Worm (Caenorhabditis elegans) whole organism, late embryonic: ENCODE results near the gene C17H12.10.

Experiments
- C08G9.2 ChIP-seq: sonication (generic microtip); optimal IDR thresholded peaks from 2 replicates; lab custom pipeline; 2016; ENCODE audit warnings: mild to moderate bottlenecking, missing genetic modification characterization, moderate library complexity, missing compliant biosample characterization
- C38D4.7 ChIP-seq: fragments of 200-800 bp; sonication (Bioruptor generic); optimal IDR thresholded peaks from 2 replicates; lab custom pipeline; 2018; ENCODE audit warnings: mild to moderate bottlenecking, missing genetic modification characterization, moderate library complexity, missing compliant biosample characterization
- K02D7.2 ChIP-seq: sonication (generic microtip); optimal IDR thresholded peaks from 2 replicates; lab custom pipeline; 2017; ENCODE audit warnings: mild to moderate bottlenecking, missing genetic modification characterization, missing compliant biosample characterization
- K09A11.1 ChIP-seq: sonication (generic microtip); optimal IDR thresholded peaks from 2 replicates; lab custom pipeline; 2017; ENCODE audit warnings: antibody characterized with exemption, mild to moderate bottlenecking, missing genetic modification characterization, missing compliant biosample characterization; ENCODE audit not compliant: insufficient read depth
- T23F11.4 ChIP-seq: fragments of 200-800 bp; sonication (Bioruptor generic); optimal IDR thresholded peaks from 2 replicates; lab custom pipeline; 2018; ENCODE audit warnings: mild to moderate bottlenecking, missing genetic modification characterization, missing compliant biosample characterization
- Y22D7AL.16 ChIP-seq: sonication (generic microtip); optimal IDR thresholded peaks from 2 replicates; lab custom pipeline; 2016; ENCODE audit warnings: missing genetic modification characterization, missing compliant biosample characterization
- ahr-1 ChIP-seq: sonication (generic microtip); optimal IDR thresholded peaks from 2 replicates; lab custom pipeline; 2016; ENCODE audit warnings: missing genetic modification characterization, missing compliant biosample characterization
- ceh-14 ChIP-seq: sonication (generic microtip); optimal IDR thresholded peaks from 2 replicates; lab custom pipeline; 2016; ENCODE audit warnings: missing genotype, missing genetic modification characterization, missing compliant biosample characterization
- ceh-18 ChIP-seq: sonication (generic microtip); optimal IDR thresholded peaks from 2 replicates; lab custom pipeline; 2016; ENCODE audit warnings: missing genetic modification characterization, missing compliant biosample characterization
- ceh-2 ChIP-seq: sonication (generic microtip); optimal IDR thresholded peaks from 2 replicates; lab custom pipeline; 2016; ENCODE audit warnings: missing genotype, missing genetic modification characterization, missing compliant biosample characterization
- ceh-30 ChIP-seq: fragments of 150-350 bp; optimal IDR thresholded peaks from 2 replicates; lab custom pipeline; 2014; ENCODE audit warnings: missing biosample characterization, missing genetic modification characterization
- ceh-31 ChIP-seq: sonication (generic microtip); optimal IDR thresholded peaks from 2 replicates; lab custom pipeline; 2016; ENCODE audit warnings: missing genetic modification characterization, missing compliant biosample characterization
- ceh-34 ChIP-seq: sonication (generic microtip); optimal IDR thresholded peaks from 2 replicates; lab custom pipeline; 2016; ENCODE audit warnings: mild to moderate bottlenecking, missing genetic modification characterization, missing compliant biosample characterization
- ceh-48 ChIP-seq: sonication (generic microtip); optimal IDR thresholded peaks from 2 replicates; lab custom pipeline; 2016; ENCODE audit warnings: missing genetic modification characterization, inconsistent platforms, missing compliant biosample characterization
- ceh-6 ChIP-seq: fragments of 200-800 bp; sonication (Bioruptor generic); optimal IDR thresholded peaks from 2 replicates; lab custom pipeline; 2018; ENCODE audit warnings: mild to moderate bottlenecking, missing genetic modification characterization, missing compliant biosample characterization
- che-1 ChIP-seq: sonication (generic microtip); optimal IDR thresholded peaks from 2 replicates; lab custom pipeline; 2016; ENCODE audit warnings: mild to moderate bottlenecking, missing genetic modification characterization, missing compliant biosample characterization
- dmd-4 ChIP-seq: sonication (generic microtip); optimal IDR thresholded peaks from 2 replicates; lab custom pipeline; 2016; ENCODE audit warnings: borderline replicate concordance, missing genetic modification characterization, missing compliant biosample characterization
- dve-1 ChIP-seq: sonication (generic microtip); optimal IDR thresholded peaks from 2 replicates; lab custom pipeline; 2017; ENCODE audit warnings: antibody characterized with exemption, mild to moderate bottlenecking, missing genetic modification characterization, missing compliant biosample characterization
- elt-2 ChIP-seq: sonication (generic microtip); optimal IDR thresholded peaks from 2 replicates; lab custom pipeline; 2016; ENCODE audit warnings: missing genetic modification reagents, missing genetic modification characterization, missing compliant biosample characterization
- elt-4 ChIP-seq: sonication (generic microtip); optimal IDR thresholded peaks from 2 replicates; lab custom pipeline; 2016; ENCODE audit warnings: missing genetic modification characterization, missing compliant biosample characterization
- ets-4 ChIP-seq: sonication (generic microtip); optimal IDR thresholded peaks from 2 replicates; lab custom pipeline; 2016; ENCODE audit warnings: missing genetic modification characterization, missing compliant biosample characterization
- gmeb-2 ChIP-seq: sonication (generic microtip); optimal IDR thresholded peaks from 2 replicates; lab custom pipeline; 2016; ENCODE audit warnings: missing genetic modification characterization, inconsistent platforms, missing compliant biosample characterization
- hlh-30 ChIP-seq: sonication (generic microtip); optimal IDR thresholded peaks from 2 replicates; lab custom pipeline; 2017; ENCODE audit warnings: antibody characterized with exemption, missing genetic modification characterization, missing compliant biosample characterization; ENCODE audit not compliant: insufficient read depth
- hlh-6 ChIP-seq: sonication (generic microtip); optimal IDR thresholded peaks from 2 replicates; lab custom pipeline; 2016; ENCODE audit warnings: missing genotype, missing genetic modification characterization, missing compliant biosample characterization
- lim-6 ChIP-seq: sonication (generic microtip); optimal IDR thresholded peaks from 2 replicates; lab custom pipeline; 2016; ENCODE audit warnings: missing genetic modification characterization, missing compliant biosample characterization
- madf-2 ChIP-seq: sonication (generic microtip); optimal IDR thresholded peaks from 2 replicates; lab custom pipeline; 2017; ENCODE audit warnings: missing genetic modification characterization, missing compliant biosample characterization
- mec-3 ChIP-seq: sonication (generic microtip); optimal IDR thresholded peaks from 2 replicates; lab custom pipeline; 2016; ENCODE audit warnings: borderline replicate concordance, missing genetic modification characterization, missing compliant biosample characterization
- nfya-1 ChIP-seq: sonication (generic microtip); optimal IDR thresholded peaks from 2 replicates; lab custom pipeline; 2017; ENCODE audit warnings: missing genetic modification characterization, mild to moderate bottlenecking, missing compliant biosample characterization, antibody characterized with exemption, moderate library complexity
- odd-2 ChIP-seq: sonication (generic microtip); optimal IDR thresholded peaks from 2 replicates; lab custom pipeline; 2017; ENCODE audit warnings: antibody characterized with exemption, mild to moderate bottlenecking, missing genetic modification characterization, missing compliant biosample characterization
- pag-3 ChIP-seq: sonication (generic microtip); optimal IDR thresholded peaks from 2 replicates; lab custom pipeline; 2016; ENCODE audit warnings: missing compliant biosample characterization, missing genetic modification characterization, borderline replicate concordance
- pax-1 ChIP-seq: fragments of 150-350 bp; optimal IDR thresholded peaks from 2 replicates; lab custom pipeline; 2014; ENCODE audit warnings: missing biosample characterization, missing genetic modification characterization
- pqm-1 ChIP-seq: sonication (generic microtip); optimal IDR thresholded peaks from 2 replicates; lab custom pipeline; 2016; ENCODE audit warnings: missing genetic modification characterization, missing compliant biosample characterization
- ref-2 ChIP-seq: sonication (generic microtip); optimal IDR thresholded peaks from 2 replicates; lab custom pipeline; 2016; ENCODE audit warnings: missing genetic modification characterization, missing compliant biosample characterization
- rnt-1 ChIP-seq: sonication (generic microtip); optimal IDR thresholded peaks from 2 replicates; lab custom pipeline; 2016; ENCODE audit warnings: missing genetic modification characterization, missing compliant biosample characterization
- sdc-2 ChIP-seq: sonication (generic microtip); optimal IDR thresholded peaks from 2 replicates; lab custom pipeline; 2016; ENCODE audit warnings: missing genotype, missing genetic modification characterization, missing compliant biosample characterization
- sox-2 ChIP-seq: fragments of 200-800 bp; sonication (Bioruptor generic); IDR thresholded peaks from 2 replicates; pipeline ENCODE4 v1.3.6; 2022; ENCODE audit warnings: missing genetic modification reagents, missing genetic modification characterization, missing compliant biosample characterization
- syd-9 ChIP-seq: sonication (generic microtip); optimal IDR thresholded peaks from 2 replicates; lab custom pipeline; 2016; ENCODE audit warnings: mild to moderate bottlenecking, missing genetic modification characterization, moderate library complexity, missing compliant biosample characterization
- tbx-2 ChIP-seq: sonication (generic microtip); optimal IDR thresholded peaks from 2 replicates; lab custom pipeline; 2016; ENCODE audit warnings: missing genetic modification characterization, missing compliant biosample characterization
- tbx-7 ChIP-seq: sonication (generic microtip); optimal IDR thresholded peaks from 2 replicates; lab custom pipeline; 2016; ENCODE audit warnings: missing genotype, missing genetic modification characterization, missing compliant biosample characterization
- unc-3 ChIP-seq, 2 experiments: fragments of 200-800 bp in 1 of 2; sonication (Bioruptor generic) in 1 of 2; sonication (generic microtip) in 1 of 2; conservative IDR thresholded peaks in 1 of 2; optimal IDR thresholded peaks in 1 of 2; 2 replicates each; pipeline versions ENCODE4 v1.3.6 to Lab custom; 2016 to 2022; ENCODE audit warnings: missing compliant biosample characterization in 2 of 2, missing genetic modification characterization in 2 of 2, missing genetic modification reagents in 1 of 2
- unc-42 ChIP-seq: sonication (generic microtip); optimal IDR thresholded peaks from 2 replicates; lab custom pipeline; 2016; ENCODE audit warnings: missing genotype, missing genetic modification characterization, missing compliant biosample characterization
- unc-55 ChIP-seq: sonication (generic microtip); optimal IDR thresholded peaks from 2 replicates; lab custom pipeline; 2017; ENCODE audit warnings: missing biosample characterization, missing genetic modification reagents, missing genetic modification characterization
- ztf-16 ChIP-seq: sonication (generic microtip); optimal IDR thresholded peaks from 2 replicates; lab custom pipeline; 2017; ENCODE audit warnings: missing genetic modification characterization, missing compliant biosample characterization

C17H12.10 gene

ce11 chrIV:6790438-6791124, 16.0 kb upstream of the C17H12.10 start, which contains the start of the genes C17H12.2 and vha-8:
TSS of gene C17H12.2 (minus strand) at chrIV:6790488.
TSS of gene vha-8 (plus strand) at chrIV:6791074.
- TF ChIP-seq ref-2: peak; percentile 44
- no peak for TF ChIP-seq hlh-6 (tag; lab: Kevin White, UChicago)
- peak; percentile 2 for TF ChIP-seq pax-1 (tag; lab: Kevin White, UChicago)
- TF ChIP-seq ceh-31 (tag; lab: Kevin White, UChicago): peak; percentile 85
- peak; percentile 25 for TF ChIP-seq T23F11.4 (GFP tag; lab: Kevin White, UChicago)
- peak; percentile 25 for TF ChIP-seq elt-2 (tag; lab: Kevin White, UChicago)
- TF ChIP-seq rnt-1 (tag; lab: Kevin White, UChicago): peak; percentile 75
- peak; percentile 30 for TF ChIP-seq pqm-1 (tag; lab: Kevin White, UChicago)
- no peak for TF ChIP-seq K02D7.2 (tag; lab: Kevin White, UChicago)
- peak; percentile 52 for TF ChIP-seq ceh-34 (tag; lab: Kevin White, UChicago)
- no peak for TF ChIP-seq Y22D7AL.16
- peak; percentile 62 for TF ChIP-seq ceh-48 (tag; lab: Kevin White, UChicago)
- TF ChIP-seq ets-4 (tag; lab: Kevin White, UChicago): peak; percentile 17
- peak; percentile 71 for TF ChIP-seq ceh-30 (tag; lab: Kevin White, UChicago)
- TF ChIP-seq tbx-7 (tag; lab: Kevin White, UChicago): no peak
- TF ChIP-seq ceh-18: peak; percentile 86
- peak; percentile 10 for TF ChIP-seq ceh-14 (tag; lab: Kevin White, UChicago)
- TF ChIP-seq tbx-2 (tag; lab: Kevin White, UChicago): peak; percentile 87
- peak; percentile 67 for TF ChIP-seq unc-55 (GFP tag; lab: Kevin White, UChicago)
- no peak for TF ChIP-seq ahr-1 (tag; lab: Kevin White, UChicago)
- TF ChIP-seq che-1 (tag; lab: Kevin White, UChicago): peak; percentile 8
- no peak for TF ChIP-seq unc-3 (GFP tag; conservative IDR thresholded peaks at IDR 0.05; lab: Robert Waterston, UW)
- TF ChIP-seq unc-3 (tag; optimal IDR thresholded peaks at IDR 0.05; lab: Kevin White, UChicago): peak; percentile 22
- peak; percentile 96 for TF ChIP-seq nfya-1
- TF ChIP-seq dve-1: peak; percentile 75
- peak; percentile 18 for TF ChIP-seq lim-6 (tag; lab: Kevin White, UChicago)
- TF ChIP-seq ceh-6 (GFP tag; lab: Kevin White, UChicago): no peak
- TF ChIP-seq madf-2: peak; percentile 30
- TF ChIP-seq hlh-30 (tag; lab: Kevin White, UChicago): peak; percentile 59
- TF ChIP-seq sdc-2: no peak
- TF ChIP-seq C08G9.2 (tag; lab: Kevin White, UChicago): peak; percentile 32
- TF ChIP-seq dmd-4 (tag; lab: Kevin White, UChicago): no peak
- no peak for TF ChIP-seq sox-2 (GFP tag; lab: Robert Waterston, UW)
- TF ChIP-seq ztf-16 (tag; lab: Kevin White, UChicago): peak; percentile 45
- no peak for TF ChIP-seq C38D4.7 (GFP tag; lab: Kevin White, UChicago)
- peak; percentile 77 for TF ChIP-seq unc-42 (tag; lab: Kevin White, UChicago)
- TF ChIP-seq ceh-2: peak; percentile 51

- no peak for TF ChIP-seq syd-9 (tag; lab: Kevin White, UChicago)
- no peak for TF ChIP-seq elt-4
- no peak for TF ChIP-seq tbx-2 (tag; lab: Kevin White, UChicago)
- TF ChIP-seq tbx-7 (tag; lab: Kevin White, UChicago): no peak
- no peak for TF ChIP-seq odd-2 (tag; lab: Kevin White, UChicago)
- TF ChIP-seq mec-3: no peak
- TF ChIP-seq pag-3 (tag; lab: Kevin White, UChicago): no peak
- TF ChIP-seq ceh-30 (tag; lab: Kevin White, UChicago): no peak
- no peak for TF ChIP-seq gmeb-2 (tag; lab: Kevin White, UChicago)
- TF ChIP-seq K09A11.1 (tag; lab: Kevin White, UChicago): no peak
These were observed 14.0 kb upstream of the C17H12.10 start for ce11 chrIV:6792380-6793309.
